Worm (Caenorhabditis elegans) whole organism, L1 larva: ENCODE results near the gene Y82E9BR.3.
A peak's percentile ranks its signal among the peaks of the same experiment; 100 is the strongest.

ENCODE experiments used
- C34B4.2 ChIP-seq: sonication (generic microtip); optimal IDR thresholded peaks from 2 replicates; lab custom pipeline; 2017; ENCODE audit warnings: mild to moderate bottlenecking, missing genetic modification characterization, missing compliant biosample characterization
- aha-1 ChIP-seq: fragments of 150-350 bp; optimal IDR thresholded peaks from 2 replicates; lab custom pipeline; 2014; ENCODE audit warnings: missing biosample characterization, missing genetic modification characterization
- aly-2 ChIP-seq: fragments of 150-350 bp; optimal IDR thresholded peaks from 2 replicates; lab custom pipeline; 2014; ENCODE audit warnings: missing biosample characterization, missing genetic modification characterization
- ceh-8 ChIP-seq: fragments of 200-800 bp; sonication (Bioruptor generic); optimal IDR thresholded peaks from 2 replicates; lab custom pipeline; 2018; ENCODE audit warnings: mild to moderate bottlenecking, missing genetic modification characterization, moderate library complexity, missing compliant biosample characterization
- ceh-88 ChIP-seq: fragments of 200-800 bp; sonication (Bioruptor generic); IDR thresholded peaks from 2 replicates; pipeline ENCODE4 v1.3.6; 2022; ENCODE audit warnings: missing genetic modification characterization, missing compliant biosample characterization
- ces-1 ChIP-seq: fragments of 150-350 bp; optimal IDR thresholded peaks from 2 replicates; lab custom pipeline; 2014; ENCODE audit warnings: missing biosample characterization, missing genetic modification reagents, missing genetic modification characterization
- dpl-1 ChIP-seq, 3 experiments: fragments of 150-350 bp in 2 of 3; sonication (generic microtip) in 1 of 3; optimal IDR thresholded peaks; 2 replicates each; lab custom pipeline; 2014 to 2017; ENCODE audit warnings: missing biosample characterization in 3 of 3, missing genetic modification characterization in 3 of 3, missing genetic modification reagents in 3 of 3
- dsc-1 ChIP-seq: sonication (generic microtip); optimal IDR thresholded peaks from 2 replicates; lab custom pipeline; 2016; ENCODE audit warnings: mild to moderate bottlenecking, missing genetic modification characterization, missing compliant biosample characterization
- elt-2 ChIP-seq: sonication (generic microtip); optimal IDR thresholded peaks from 2 replicates; lab custom pipeline; 2016; ENCODE audit warnings: missing genetic modification characterization, mild to moderate bottlenecking, inconsistent platforms, missing compliant biosample characterization, missing genetic modification reagents
- ets-5 ChIP-seq: fragments of 200-800 bp; sonication (Bioruptor generic); IDR thresholded peaks from 2 replicates; pipeline ENCODE4 v1.3.6; 2022; ENCODE audit warnings: missing genetic modification characterization, missing compliant biosample characterization
- fos-1 ChIP-seq: fragments of 150-350 bp; optimal IDR thresholded peaks from 2 replicates; lab custom pipeline; 2014; ENCODE audit warnings: missing biosample characterization, missing genetic modification characterization
- hlh-4 ChIP-seq: sonication (generic microtip); optimal IDR thresholded peaks from 2 replicates; lab custom pipeline; 2016; ENCODE audit warnings: mild to moderate bottlenecking, missing genetic modification characterization, missing compliant biosample characterization
- hpl-2 ChIP-seq: fragments of 150-350 bp; optimal IDR thresholded peaks from 2 replicates; lab custom pipeline; 2014; ENCODE audit warnings: missing biosample characterization, missing genetic modification reagents, missing genetic modification characterization
- isw-1 ChIP-seq: fragments of 200-800 bp; sonication (Bioruptor generic); IDR thresholded peaks from 2 replicates; pipeline ENCODE4 v1.3.6; 2022; ENCODE audit warnings: missing genetic modification characterization, missing compliant biosample characterization
- lin-14 ChIP-seq: fragments of 200-800 bp; sonication (Bioruptor generic); optimal IDR thresholded peaks from 2 replicates; lab custom pipeline; 2018; ENCODE audit warnings: mild to moderate bottlenecking, missing genetic modification characterization, moderate library complexity, missing compliant biosample characterization
- lin-35 ChIP-seq, 2 experiments: fragments of 150-350 bp; optimal IDR thresholded peaks; 2 replicates each; lab custom pipeline; 2014; ENCODE audit warnings: missing biosample characterization in 2 of 2, missing genetic modification characterization in 2 of 2, missing genetic modification reagents in 2 of 2
- mdl-1 ChIP-seq, 2 experiments: fragments of 150-350 bp; optimal IDR thresholded peaks; 2 replicates each; lab custom pipeline; 2014 to 2017; ENCODE audit warnings: missing biosample characterization in 2 of 2, missing genetic modification characterization in 2 of 2, inconsistent platforms in 1 of 2
- mef-2 ChIP-seq: fragments of 150-350 bp; optimal IDR thresholded peaks from 2 replicates; lab custom pipeline; 2014; ENCODE audit warnings: missing biosample characterization, missing genetic modification characterization
- mep-1 ChIP-seq: fragments of 150-350 bp; optimal IDR thresholded peaks from 2 replicates; lab custom pipeline; 2014; ENCODE audit warnings: missing biosample characterization, missing genetic modification characterization
- nhr-11 ChIP-seq: fragments of 150-350 bp; optimal IDR thresholded peaks from 2 replicates; lab custom pipeline; 2014; ENCODE audit warnings: missing biosample characterization, missing genetic modification characterization
- nhr-20 ChIP-seq: sonication (generic microtip); optimal IDR thresholded peaks from 2 replicates; lab custom pipeline; 2016; ENCODE audit warnings: mild to moderate bottlenecking, missing genetic modification characterization, missing compliant biosample characterization
- nhr-28 ChIP-seq: fragments of 150-350 bp; optimal IDR thresholded peaks from 2 replicates; lab custom pipeline; 2014; ENCODE audit warnings: missing biosample characterization, missing genetic modification characterization
- nhr-47 ChIP-seq: sonication (generic microtip); optimal IDR thresholded peaks from 2 replicates; lab custom pipeline; 2016; ENCODE audit warnings: mild to moderate bottlenecking, missing genetic modification characterization, moderate library complexity, missing compliant biosample characterization
- nhr-71 ChIP-seq: sonication (generic microtip); optimal IDR thresholded peaks from 2 replicates; lab custom pipeline; 2016; ENCODE audit warnings: mild to moderate bottlenecking, missing genetic modification characterization, moderate library complexity, missing compliant biosample characterization
- nhr-76 ChIP-seq: sonication (generic microtip); optimal IDR thresholded peaks from 2 replicates; lab custom pipeline; 2017; ENCODE audit warnings: missing biosample characterization, missing genetic modification characterization
- nhr-77 ChIP-seq: fragments of 150-350 bp; optimal IDR thresholded peaks from 2 replicates; lab custom pipeline; 2014; ENCODE audit warnings: missing biosample characterization, missing genetic modification characterization
- nhr-84 ChIP-seq: sonication (generic microtip); optimal IDR thresholded peaks from 2 replicates; lab custom pipeline; 2017; ENCODE audit warnings: missing biosample characterization, missing genetic modification characterization
- nhr-85 ChIP-seq: sonication (generic microtip); peaks from one replicate; lab custom pipeline; 2016; ENCODE audit warnings: missing genetic modification characterization, inconsistent platforms, missing compliant biosample characterization
- nhr-90 ChIP-seq: sonication (generic microtip); optimal IDR thresholded peaks from 2 replicates; lab custom pipeline; 2016; ENCODE audit warnings: mild to moderate bottlenecking, missing genetic modification characterization, missing compliant biosample characterization; ENCODE audit not compliant: poor library complexity
- pag-3 ChIP-seq: sonication (generic microtip); optimal IDR thresholded peaks from 2 replicates; lab custom pipeline; 2017; ENCODE audit warnings: missing genetic modification characterization, mild to moderate bottlenecking, missing compliant biosample characterization, antibody characterized with exemption, borderline replicate concordance; ENCODE audit not compliant: insufficient read depth
- snpc-4 ChIP-seq: fragments of 150-350 bp; optimal IDR thresholded peaks from 2 replicates; lab custom pipeline; 2014; ENCODE audit warnings: missing biosample characterization, missing genetic modification characterization
- snu-23 ChIP-seq: sonication (generic microtip); optimal IDR thresholded peaks from 2 replicates; lab custom pipeline; 2016; ENCODE audit warnings: missing genetic modification characterization, missing compliant biosample characterization
- sox-4 ChIP-seq: sonication (generic microtip); optimal IDR thresholded peaks from 2 replicates; lab custom pipeline; 2016; ENCODE audit warnings: missing genetic modification characterization, missing compliant biosample characterization
- swsn-7 ChIP-seq: sonication (generic microtip); optimal IDR thresholded peaks from 2 replicates; lab custom pipeline; 2016; ENCODE audit warnings: missing genetic modification characterization, missing compliant biosample characterization
- unc-130 ChIP-seq: fragments of 150-350 bp; optimal IDR thresholded peaks from 2 replicates; lab custom pipeline; 2017; ENCODE audit warnings: missing biosample characterization, missing genetic modification characterization, inconsistent platforms
- unc-98 ChIP-seq: fragments of 200-800 bp; sonication (Bioruptor generic); IDR thresholded peaks from 2 replicates; pipeline ENCODE4 v1.3.6; 2022; ENCODE audit warnings: missing genetic modification characterization, missing compliant biosample characterization
- xbp-1 ChIP-seq: sonication (generic microtip); optimal IDR thresholded peaks from 2 replicates; lab custom pipeline; 2016; ENCODE audit warnings: missing genetic modification characterization, missing compliant biosample characterization
- zag-1 ChIP-seq: fragments of 150-350 bp; optimal IDR thresholded peaks from 2 replicates; lab custom pipeline; 2014; ENCODE audit warnings: missing biosample characterization, missing genetic modification characterization
- ztf-11 ChIP-seq, 2 experiments: sonication (generic microtip); optimal IDR thresholded peaks; 2 replicates each; lab custom pipeline; 2016 to 2017; ENCODE audit warnings: missing genetic modification characterization in 2 of 2, missing biosample characterization in 1 of 2, missing compliant biosample characterization in 1 of 2
- ztf-4 ChIP-seq: fragments of 150-350 bp; optimal IDR thresholded peaks from 2 replicates; lab custom pipeline; 2014; ENCODE audit warnings: missing biosample characterization, missing genetic modification characterization

The Y82E9BR.3 gene

ce11 chrIII:1392763-1393162 is 26.2 kb upstream of the Y82E9BR.3 start (continued):
- no peak for TF ChIP-seq nhr-47 (tag; lab: Kevin White, UChicago)
- no peak for TF ChIP-seq hpl-2 (GFP tag; lab: Kevin White, UChicago)
- TF ChIP-seq aha-1 (tag; lab: Kevin White, UChicago) = no peak
- TF ChIP-seq ztf-4 (tag; lab: Kevin White, UChicago) = no peak
- TF ChIP-seq elt-2 (tag; lab: Kevin White, UChicago) = peak; percentile 97
- no peak for TF ChIP-seq ets-5 (GFP tag; lab: Robert Waterston, UW)

- no peak for TF ChIP-seq ceh-88 (GFP tag; lab: Robert Waterston, UW)
- TF ChIP-seq snpc-4 = no peak
- peak; percentile 17 for TF ChIP-seq elt-2 (tag; lab: Kevin White, UChicago)
- TF ChIP-seq nhr-84 (tag; lab: Kevin White, UChicago) = no peak
- no peak for TF ChIP-seq pag-3
- TF ChIP-seq, all 84 proteins: peak for 1
Measured at ce11 chrIII:1395355-1395754, 23.6 kb upstream of the Y82E9BR.3 start.

- TF ChIP-seq nhr-11 (tag; lab: Kevin White, UChicago) = no peak
- TF ChIP-seq elt-2 (tag; lab: Kevin White, UChicago) = peak; percentile 86
- TF ChIP-seq, all 84 proteins: peak for 1
Measured at ce11 chrIII:1398183-1398582, 20.8 kb upstream of the Y82E9BR.3 start.

- TF ChIP-seq snu-23 (GFP tag; lab: Kevin White, UChicago) = no peak
- TF ChIP-seq fos-1 (tag; lab: Kevin White, UChicago) = no peak
- no peak for TF ChIP-seq ztf-11 (tag; optimal IDR thresholded peaks at IDR 0.05; lab: Kevin White, UChicago)
- TF ChIP-seq pag-3 = no peak
- TF ChIP-seq unc-98 (GFP tag; lab: Robert Waterston, UW) = no peak
- TF ChIP-seq isw-1 = no peak
- no peak for TF ChIP-seq ceh-8 (GFP tag; lab: Kevin White, UChicago)
- TF ChIP-seq dpl-1 (GFP tag; optimal IDR thresholded peaks at IDR 0.05; lab: Kevin White, UChicago) = no peak
- no peak for TF ChIP-seq unc-130 (tag; lab: Kevin White, UChicago)
- no peak for TF ChIP-seq nhr-20 (tag; lab: Kevin White, UChicago)
- no peak for TF ChIP-seq swsn-7
- TF ChIP-seq aha-1 (tag; lab: Kevin White, UChicago) = no peak
- no peak for TF ChIP-seq nhr-90
- no peak for TF ChIP-seq nhr-28
- no peak for TF ChIP-seq mep-1
Measured at ce11 chrIII:1399670-1400069, 19.3 kb upstream of the Y82E9BR.3 start, which contains the start of gene pals-16. TSS of gene pals-16 (plus strand) at chrIII:1399970.

- TF ChIP-seq ceh-8 (GFP tag; lab: Kevin White, UChicago) (no peak), swsn-7 (no peak), zag-1 (tag; lab: Kevin White, UChicago) (no peak), elt-2 (tag; lab: Kevin White, UChicago) (peak; percentile 78), lin-35 (GFP tag; optimal IDR thresholded peaks at IDR 0.05; lab: Kevin White, UChicago) (peak in 1 of 2 experiments; percentile 9), ztf-11 (tag; optimal IDR thresholded peaks at IDR 0.05; lab: Kevin White, UChicago) (no peak), mef-2 (tag; lab: Kevin White, UChicago) (no peak)
- TF ChIP-seq, all 84 proteins: peak for 2
Measured at ce11 chrIII:1401497-1401990, 17.5 kb upstream of the Y82E9BR.3 start, which contains the start of gene pals-19. TSS of gene pals-19 (plus strand) at chrIII:1401940.

DNA sequence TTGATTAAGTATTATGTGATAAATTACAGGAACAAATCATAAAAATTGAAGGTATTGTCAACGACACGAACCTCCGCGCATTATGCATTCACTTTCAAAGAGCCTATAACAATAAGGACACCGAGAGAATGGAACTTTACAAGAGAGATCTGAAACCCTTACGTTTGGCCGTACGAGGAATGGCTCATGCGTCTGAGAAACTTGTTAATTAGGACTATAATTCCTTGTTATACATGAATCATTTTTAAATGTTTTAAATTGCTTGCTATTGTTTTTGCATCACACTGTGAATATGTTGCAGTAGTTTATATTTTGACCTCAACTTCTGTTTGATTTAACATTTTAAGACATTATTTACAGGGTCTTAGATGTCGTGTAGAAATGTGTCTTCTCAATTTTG is 15.9 kb upstream of the Y82E9BR.3 start, which contains the start of gene pals-18:
Gene pals-18 (plus strand): TSS at position 301 of the 400 bp plus-strand sequence.
- no peak for TF ChIP-seq nhr-71 (tag; lab: Kevin White, UChicago)
- no peak for TF ChIP-seq dsc-1 (tag; lab: Kevin White, UChicago)
- no peak for TF ChIP-seq mdl-1 (tag; optimal IDR thresholded peaks at IDR 0.05; lab: Kevin White, UChicago)
- no peak for TF ChIP-seq sox-4 (tag; lab: Kevin White, UChicago)
- no peak for TF ChIP-seq unc-130 (tag; lab: Kevin White, UChicago)
- TF ChIP-seq xbp-1 (tag; lab: Kevin White, UChicago) = no peak
- TF ChIP-seq C34B4.2 (tag; lab: Kevin White, UChicago) = no peak
- TF ChIP-seq nhr-77 (tag; lab: Kevin White, UChicago) = no peak
- TF ChIP-seq hlh-4 (tag; lab: Kevin White, UChicago) = no peak
- TF ChIP-seq pag-3 = no peak
- no peak for TF ChIP-seq nhr-76
- no peak for TF ChIP-seq ces-1 (GFP tag; lab: Kevin White, UChicago)
- no peak for TF ChIP-seq ztf-4 (tag; lab: Kevin White, UChicago)
- no peak for TF ChIP-seq lin-14 (GFP tag; lab: Kevin White, UChicago)
- TF ChIP-seq nhr-85 = no peak
- TF ChIP-seq aly-2 = no peak
- TF ChIP-seq ets-5 (GFP tag; lab: Robert Waterston, UW) = no peak
- TF ChIP-seq, all 84 proteins: peak for 0
